Worm (Caenorhabditis elegans): ENCODE results near the gene alh-6.

DNA sequence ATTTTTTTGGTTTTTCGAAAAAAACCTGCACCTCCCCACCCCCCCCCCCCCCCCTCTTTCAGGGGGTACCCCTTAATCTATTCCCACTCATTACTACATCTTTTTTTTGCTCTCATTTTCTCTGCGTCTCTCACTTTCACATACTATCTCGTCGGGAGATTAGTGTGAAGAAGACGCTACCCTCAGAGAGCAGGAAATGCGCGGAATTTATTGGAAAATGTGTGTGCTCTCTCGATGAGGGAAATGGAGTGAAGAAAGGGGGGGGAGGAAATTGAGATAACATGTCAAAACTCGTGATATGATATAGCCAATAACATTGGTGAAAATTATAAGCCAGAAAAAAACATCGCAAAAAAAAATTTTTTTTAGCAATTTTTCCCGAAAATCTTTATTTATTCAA lies 15.7 kb upstream of the alh-6 start:
- TF ChIP-seq lin-38 (GFP tag; IDR thresholded peaks at IDR 0.05) (no peak), ztf-11 (tag; optimal IDR thresholded peaks at IDR 0.05) (no peak), snpc-4 (tag; optimal IDR thresholded peaks at IDR 0.05) (no peak), nhr-77 (tag; optimal IDR thresholded peaks at IDR 0.05) (no peak), ama-1 (optimal IDR thresholded peaks at IDR 0.05) (no peak), nhr-42 (GFP tag; IDR thresholded peaks at IDR 0.05) (no peak), Y48G9A.11 (GFP tag; IDR thresholded peaks at IDR 0.05) (no peak), skn-1 (tag; optimal IDR thresholded peaks at IDR 0.05) (no peak), sdz-12 (GFP tag; optimal IDR thresholded peaks at IDR 0.05) (no peak), lin-13 (GFP tag; optimal IDR thresholded peaks at IDR 0.05) (no peak), Y5F2A.4 (GFP tag; optimal IDR thresholded peaks at IDR 0.05) (no peak)
